Worm (Caenorhabditis elegans) whole organism, young adult: ENCODE measurements around the gene cutl-18.

ENCODE experiments used
- B0035.1 ChIP-seq: sonication (generic microtip); optimal IDR thresholded peaks from 2 replicates; lab custom pipeline; 2016; ENCODE audit warnings: missing genetic modification characterization, mild to moderate bottlenecking, missing compliant biosample characterization, missing genotype, missing genetic modification reagents
- C06A6.2 ChIP-seq: fragments of 200-800 bp; sonication (Bioruptor generic); conservative IDR thresholded peaks from 2 replicates; pipeline ENCODE4 v1.3.6; 2022; ENCODE audit warnings: missing genetic modification characterization, missing compliant biosample characterization
- ama-1 ChIP-seq, 3 experiments: fragments of 150-350 bp in 1 of 3; sonication (generic microtip) in 2 of 3; optimal IDR thresholded peaks; 2 replicates each; lab custom pipeline; 2014 to 2018; ENCODE audit warnings: missing biosample characterization in 2 of 3, missing genetic modification characterization in 2 of 3, missing genetic modification reagents in 2 of 3
- aptf-2 ChIP-seq: fragments of 200-800 bp; sonication (Bioruptor generic); conservative IDR thresholded peaks from 2 replicates; pipeline ENCODE4 v1.3.6; 2022; ENCODE audit warnings: missing genetic modification reagents, missing genetic modification characterization, missing compliant biosample characterization
- die-1 ChIP-seq: sonication (generic microtip); optimal IDR thresholded peaks from 2 replicates; lab custom pipeline; 2016; ENCODE audit warnings: missing genotype, mild to moderate bottlenecking, missing genetic modification characterization, missing compliant biosample characterization
- madf-3 ChIP-seq: fragments of 200-800 bp; sonication (Bioruptor generic); IDR thresholded peaks from 2 replicates; pipeline ENCODE4 v1.3.6; 2022; ENCODE audit warnings: missing genetic modification reagents, missing genetic modification characterization, missing compliant biosample characterization
- madf-6 ChIP-seq: fragments of 200-800 bp; sonication (Bioruptor generic); IDR thresholded peaks from 2 replicates; pipeline ENCODE4 v1.3.6; 2022; ENCODE audit warnings: missing genetic modification reagents, missing genetic modification characterization, missing compliant biosample characterization
- pha-4 ChIP-seq: fragments of 150-350 bp; sonication (generic microtip); optimal IDR thresholded peaks from 2 replicates; lab custom pipeline; 2014; ENCODE audit warnings: missing biosample characterization, missing genetic modification reagents, missing genetic modification characterization
- snpc-1.1 ChIP-seq: sonication (generic microtip); optimal IDR thresholded peaks from 2 replicates; lab custom pipeline; 2017; ENCODE audit warnings: missing genetic modification characterization, mild to moderate bottlenecking, missing compliant biosample characterization, antibody characterized with exemption, moderate library complexity, missing genotype, missing genetic modification reagents; ENCODE audit not compliant: insufficient read depth
- snpc-4 ChIP-seq, 5 experiments: fragments of 150-350 bp in 1 of 5; sonication (generic microtip) in 4 of 5; optimal IDR thresholded peaks; 2 replicates each; lab custom pipeline; 2014 to 2018; ENCODE audit warnings: missing genetic modification characterization in 5 of 5, missing biosample characterization in 3 of 5, antibody characterized with exemption in 2 of 5, mild to moderate bottlenecking in 2 of 5, missing compliant biosample characterization in 2 of 5, missing genotype in 2 of 5, moderate library complexity in 2 of 5, missing genetic modification reagents in 1 of 5
- unc-62 ChIP-seq: fragments of 150-350 bp; optimal IDR thresholded peaks from 2 replicates; lab custom pipeline; 2014; ENCODE audit warnings: missing biosample characterization, missing genetic modification reagents, missing genetic modification characterization
- ztf-25 ChIP-seq: fragments of 200-800 bp; sonication (Bioruptor generic); IDR thresholded peaks from 2 replicates; pipeline ENCODE4 v1.3.6; 2022; ENCODE audit warnings: missing genetic modification reagents, missing genetic modification characterization, missing compliant biosample characterization
- ztf-3 ChIP-seq: fragments of 200-800 bp; sonication (Bioruptor generic); optimal IDR thresholded peaks from 2 replicates; lab custom pipeline; 2018; ENCODE audit warnings: mild to moderate bottlenecking, missing genetic modification characterization, missing compliant biosample characterization

- TF ChIP-seq snpc-4 (GFP tag; optimal IDR thresholded peaks at IDR 0.05; lab: Kevin White, UChicago) (no peak), snpc-4 (tag; optimal IDR thresholded peaks at IDR 0.05; lab: Kevin White, UChicago) (no peak), C06A6.2 (GFP tag; lab: Robert Waterston, UW) (no peak), madf-6 (GFP tag; lab: Robert Waterston, UW) (no peak), ama-1 (optimal IDR thresholded peaks at IDR 0.05; lab: Kevin White, UChicago) (no peak), ama-1 (GFP tag; optimal IDR thresholded peaks at IDR 0.05; lab: Kevin White, UChicago) (no peak), unc-62 (GFP tag; lab: Kevin White, UChicago) (no peak), B0035.1 (tag; lab: Kevin White, UChicago) (no peak), ztf-25 (GFP tag; lab: Robert Waterston, UW) (no peak), die-1 (tag; lab: Kevin White, UChicago) (no peak), ztf-3 (no peak), snpc-1.1 (tag; lab: Kevin White, UChicago) (no peak), pha-4 (tag; lab: Kevin White, UChicago) (no peak), aptf-2 (no peak), madf-3 (GFP tag; lab: Robert Waterston, UW) (no peak)
These were observed 35.1 kb downstream of the cutl-18 start for ce11 chrV:11281414-11282209.
